Fruit fly (Drosophila melanogaster) whole organism, pupa: ENCODE results near the gene CG5382.

Experiments used
- CG10348 ChIP-seq: fragments of 200-800 bp; sonication (Bioruptor generic); IDR thresholded peaks from 2 replicates; pipeline ENCODE4 v1.3.6; 2022; ENCODE audit warnings: missing biosample characterization, missing genetic modification characterization
- CG12605 ChIP-seq: fragments of 200-800 bp; sonication (Bioruptor generic); IDR thresholded peaks from 2 replicates; pipeline ENCODE4 v1.3.6; 2022; ENCODE audit warnings: missing biosample characterization, missing genetic modification characterization
- CG13204 ChIP-seq: fragments of 200-800 bp; sonication (Bioruptor generic); optimal IDR thresholded peaks from 2 replicates; lab custom pipeline; 2018; ENCODE audit warnings: missing biosample characterization, mild to moderate bottlenecking, missing genetic modification characterization, moderate library complexity
- CG14655 ChIP-seq: fragments of 200-800 bp; sonication (Bioruptor generic); optimal IDR thresholded peaks from 3 replicates; lab custom pipeline; 2017; ENCODE audit warnings: mild to moderate bottlenecking, missing biosample characterization, missing genetic modification reagents, missing genetic modification characterization
- CG15710 ChIP-seq: fragments of 200-800 bp; sonication (Bioruptor generic); optimal IDR thresholded peaks from 2 replicates; lab custom pipeline; 2018; ENCODE audit warnings: missing biosample characterization, mild to moderate bottlenecking, missing genetic modification characterization, moderate library complexity
- CG17806 ChIP-seq: fragments of 200-800 bp; sonication (Bioruptor generic); optimal IDR thresholded peaks from 2 replicates; lab custom pipeline; 2018; ENCODE audit warnings: missing biosample characterization, mild to moderate bottlenecking, missing genetic modification characterization, moderate library complexity
- CG32121 ChIP-seq: fragments of 200-800 bp; sonication (Bioruptor generic); IDR thresholded peaks from 2 replicates; pipeline ENCODE4 v1.3.6; 2022; ENCODE audit warnings: missing biosample characterization, missing genetic modification characterization
- CG34367 ChIP-seq: fragments of 200-800 bp; sonication (Bioruptor generic); optimal IDR thresholded peaks from 2 replicates; lab custom pipeline; 2018; ENCODE audit warnings: missing biosample characterization, mild to moderate bottlenecking, missing genetic modification characterization
- CG4496 ChIP-seq: fragments of 200-800 bp; sonication (Bioruptor generic); IDR thresholded peaks from 3 replicates; pipeline ENCODE4 v1.3.6; 2022; ENCODE audit warnings: missing biosample characterization, missing genetic modification characterization
- CG8159 ChIP-seq: fragments of 200-800 bp; sonication (Bioruptor generic); optimal IDR thresholded peaks from 3 replicates; lab custom pipeline; 2018; ENCODE audit warnings: missing biosample characterization, mild to moderate bottlenecking, missing genetic modification characterization, moderate library complexity
- CG8301 ChIP-seq: fragments of 200-800 bp; sonication (Bioruptor generic); optimal IDR thresholded peaks from 2 replicates; lab custom pipeline; 2018; ENCODE audit warnings: missing biosample characterization, mild to moderate bottlenecking, missing genetic modification characterization
- CG9948 ChIP-seq: fragments of 200-800 bp; sonication (Bioruptor generic); optimal IDR thresholded peaks from 2 replicates; lab custom pipeline; 2018; ENCODE audit warnings: missing biosample characterization, mild to moderate bottlenecking, missing genetic modification characterization, moderate library complexity
- D1 ChIP-seq: fragments of 200-800 bp; sonication (Bioruptor generic); optimal IDR thresholded peaks from 2 replicates; lab custom pipeline; 2018; ENCODE audit warnings: missing biosample characterization, mild to moderate bottlenecking, missing genetic modification characterization, moderate library complexity
- EcR ChIP-seq: fragments of 200-800 bp; sonication (Bioruptor generic); optimal IDR thresholded peaks from 3 replicates; lab custom pipeline; 2019; ENCODE audit warnings: missing biosample characterization, missing genetic modification characterization, mild to moderate bottlenecking, moderate library complexity, missing genetic modification reagents
- Ets98B ChIP-seq: fragments of 200-800 bp; sonication (Bioruptor generic); IDR thresholded peaks from 2 replicates; pipeline ENCODE4 v1.3.6; 2022; ENCODE audit warnings: missing biosample characterization, missing genetic modification characterization
- Pif1A ChIP-seq: fragments of 200-800 bp; sonication (Bioruptor generic); optimal IDR thresholded peaks from 3 replicates; lab custom pipeline; 2016; ENCODE audit warnings: missing biosample characterization, missing genetic modification characterization
- Pif1B ChIP-seq: fragments of 200-800 bp; sonication (Bioruptor generic); optimal IDR thresholded peaks from 3 replicates; lab custom pipeline; 2016; ENCODE audit warnings: missing biosample characterization, missing genetic modification characterization
- Snoo ChIP-seq: fragments of 200-800 bp; sonication (Bioruptor generic); optimal IDR thresholded peaks from 3 replicates; lab custom pipeline; 2017; ENCODE audit warnings: missing biosample characterization, mild to moderate bottlenecking, missing genetic modification characterization, inconsistent platforms
- fd96Ca ChIP-seq: fragments of 200-800 bp; sonication (Bioruptor generic); IDR thresholded peaks from 3 replicates; pipeline ENCODE4 v1.3.6; 2022; ENCODE audit warnings: missing biosample characterization, missing genetic modification characterization
- gl ChIP-seq: fragments of 200-800 bp; sonication (Bioruptor generic); optimal IDR thresholded peaks from 2 replicates; lab custom pipeline; 2018; ENCODE audit warnings: missing biosample characterization, mild to moderate bottlenecking, missing genetic modification characterization
- rn ChIP-seq: fragments of 200-800 bp; sonication (Bioruptor generic); IDR thresholded peaks from 2 replicates; pipeline ENCODE4 v1.3.6; 2022; ENCODE audit warnings: missing biosample characterization, missing genetic modification characterization

CG5382 gene

DNA sequence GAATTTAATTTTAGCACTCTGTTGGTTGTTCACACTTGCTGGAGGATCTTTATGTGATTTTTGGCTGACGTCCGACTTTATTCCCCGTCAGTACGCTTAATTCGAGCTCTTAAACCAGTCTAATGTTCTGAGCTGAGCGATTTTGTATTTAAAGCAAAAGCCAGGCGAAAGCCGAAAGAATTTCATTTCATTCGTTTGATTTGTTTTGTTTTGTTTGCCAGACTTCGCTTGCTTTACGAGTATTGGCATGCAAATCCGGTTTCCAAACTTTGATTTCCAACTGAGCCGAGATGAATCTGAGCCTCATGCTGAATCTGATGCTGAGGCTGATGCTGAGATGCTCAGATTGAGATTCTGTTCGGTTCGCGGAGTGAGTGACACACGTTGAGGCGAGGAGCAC is 31.7 kb downstream of the CG5382 start, which contains the start of gene CG5391:
Gene CG5391, minus strand, starts transcription at position 101 of the 400 bp plus-strand sequence.
- TF ChIP-seq Snoo (tag; lab: Kevin White, UChicago) (no peak), fd96Ca (no peak), CG8159 (tag; lab: Kevin White, UChicago) (no peak), CG15710 (tag; lab: Kevin White, UChicago) (no peak), D1 (tag; lab: Kevin White, UChicago) (no peak), Pif1B (GFP tag; lab: Kevin White, UChicago) (no peak), CG32121 (GFP tag; lab: Robert Waterston, UW) (no peak), CG13204 (GFP tag; lab: Kevin White, UChicago) (no peak), CG12605 (GFP tag; lab: Robert Waterston, UW) (no peak)
- TF ChIP-seq, all 21 proteins: peak for 0

DNA sequence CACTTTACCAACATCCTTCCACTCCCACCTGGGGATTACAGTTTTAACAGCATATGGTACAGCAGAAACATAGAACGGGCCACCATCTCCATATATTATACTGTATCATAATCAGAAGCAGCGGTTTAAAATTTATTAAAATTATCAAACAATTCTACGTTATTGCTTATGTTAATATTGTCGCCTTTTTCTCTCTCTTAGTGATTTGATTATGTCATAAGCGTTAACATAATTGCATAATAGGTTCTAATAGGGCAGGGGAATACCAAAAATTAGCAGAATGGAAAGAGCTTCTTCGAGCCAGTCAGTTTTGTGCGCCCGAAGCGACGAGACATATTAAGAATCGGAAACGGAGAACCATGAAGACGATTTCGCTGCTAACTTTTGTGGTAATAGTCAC is 34.1 kb downstream of the CG5382 start, which contains the start of gene CG13862:
Gene CG13862, plus strand, starts transcription at position 301 of the 400 bp plus-strand sequence.
- no peak for TF ChIP-seq gl
- TF ChIP-seq CG34367 (tag; lab: Kevin White, UChicago): no peak
- TF ChIP-seq CG32121 (GFP tag; lab: Robert Waterston, UW): no peak
- no peak for TF ChIP-seq CG4496 (GFP tag; lab: Robert Waterston, UW)
- no peak for TF ChIP-seq Pif1B (GFP tag; lab: Kevin White, UChicago)
- no peak for TF ChIP-seq EcR (GFP tag; lab: Kevin White, UChicago)
- TF ChIP-seq Ets98B (GFP tag; lab: Robert Waterston, UW): no peak
- no peak for TF ChIP-seq rn (GFP tag; lab: Robert Waterston, UW)
- no peak for TF ChIP-seq Pif1A (GFP tag; lab: Kevin White, UChicago)
- TF ChIP-seq CG10348 (GFP tag; lab: Robert Waterston, UW): no peak
- TF ChIP-seq CG15710 (tag; lab: Kevin White, UChicago): no peak
- TF ChIP-seq CG8159 (tag; lab: Kevin White, UChicago): no peak
- no peak for TF ChIP-seq CG14655

DNA sequence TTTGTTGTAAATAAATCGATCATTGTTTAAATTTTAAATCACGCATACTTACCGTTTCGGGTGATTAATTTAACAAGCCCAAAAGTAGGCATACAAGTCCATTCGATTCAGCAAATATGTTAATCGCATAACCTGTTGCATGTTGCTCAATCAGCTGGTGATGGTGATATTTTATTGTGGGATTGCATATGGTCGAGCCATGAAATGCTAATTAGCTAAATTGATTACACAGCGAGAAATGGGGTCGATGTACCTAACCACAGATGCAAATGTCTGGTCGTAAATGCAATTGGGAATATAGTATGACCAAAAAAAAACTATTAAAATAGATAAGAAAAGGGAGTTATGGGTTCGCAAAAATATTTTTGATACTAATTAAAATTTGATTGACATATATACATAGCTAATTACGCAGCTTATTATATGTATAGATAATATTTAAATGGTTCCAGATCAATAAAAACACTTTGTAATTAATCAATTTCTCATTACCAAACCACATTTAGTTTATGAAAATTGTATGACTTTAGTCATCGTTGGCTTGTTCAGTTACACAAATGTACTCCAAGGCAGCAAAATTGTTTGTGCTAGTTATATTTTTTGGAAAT is 35.2 kb downstream of the CG5382 start, which contains the start of gene CG33721:
Gene CG33721, plus strand, starts transcription at position 558 of the 608 bp plus-strand sequence.
- TF ChIP-seq CG13204 (GFP tag; lab: Kevin White, UChicago) (no peak), Ets98B (GFP tag; lab: Robert Waterston, UW) (no peak), CG4496 (GFP tag; lab: Robert Waterston, UW) (no peak), D1 (tag; lab: Kevin White, UChicago) (no peak), CG17806 (tag; lab: Kevin White, UChicago) (no peak), CG8159 (tag; lab: Kevin White, UChicago) (no peak), CG12605 (GFP tag; lab: Robert Waterston, UW) (no peak)

DNA sequence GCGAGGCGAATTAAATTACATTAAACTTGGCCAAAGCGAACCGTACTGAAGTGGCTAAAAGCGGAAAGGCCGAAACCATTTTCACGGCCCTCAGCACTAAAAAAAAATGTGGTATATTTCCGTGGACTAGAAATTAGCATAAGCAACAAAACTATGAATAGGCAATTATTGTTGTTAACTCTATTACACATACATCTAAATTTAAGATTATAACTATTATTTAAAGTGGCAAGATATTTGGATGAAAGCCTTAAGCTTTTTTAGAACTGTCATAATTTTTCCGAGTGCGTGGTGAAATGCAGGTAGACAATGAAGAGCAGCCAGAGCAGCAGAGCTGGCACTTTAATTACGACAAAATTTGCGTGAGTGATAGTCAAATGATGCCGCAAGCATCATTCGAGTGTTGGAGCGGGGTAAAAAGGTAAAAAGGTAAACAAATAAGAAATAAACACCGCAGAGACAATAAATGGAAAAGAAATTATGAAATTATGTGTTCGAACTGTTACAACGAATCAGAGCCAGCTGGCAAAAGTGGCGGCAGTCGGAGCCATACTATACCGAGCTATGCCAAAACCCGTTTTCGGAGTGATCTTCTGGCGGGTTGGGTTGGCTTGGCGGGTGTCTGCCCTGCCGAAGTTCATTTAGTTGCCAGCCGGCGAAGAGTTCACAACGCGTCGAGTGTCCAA is 37.0 kb downstream of the CG5382 start, which contains the start of gene CG7080:
Gene CG7080, plus strand, starts transcription at position 636 of the 686 bp plus-strand sequence.
- TF ChIP-seq Pif1B (GFP tag; lab: Kevin White, UChicago) (no peak), CG12605 (GFP tag; lab: Robert Waterston, UW) (no peak), CG14655 (peak; percentile 14), CG34367 (tag; lab: Kevin White, UChicago) (no peak), CG4496 (GFP tag; lab: Robert Waterston, UW) (no peak), CG17806 (tag; lab: Kevin White, UChicago) (no peak), CG13204 (GFP tag; lab: Kevin White, UChicago) (no peak), EcR (GFP tag; lab: Kevin White, UChicago) (no peak), gl (no peak), CG8159 (tag; lab: Kevin White, UChicago) (peak; percentile 25), D1 (tag; lab: Kevin White, UChicago) (no peak), CG15710 (tag; lab: Kevin White, UChicago) (no peak), Snoo (tag; lab: Kevin White, UChicago) (no peak), Pif1A (GFP tag; lab: Kevin White, UChicago) (peak; percentile 12), Ets98B (GFP tag; lab: Robert Waterston, UW) (no peak), fd96Ca (no peak), CG9948 (tag; lab: Kevin White, UChicago) (no peak)

DNA sequence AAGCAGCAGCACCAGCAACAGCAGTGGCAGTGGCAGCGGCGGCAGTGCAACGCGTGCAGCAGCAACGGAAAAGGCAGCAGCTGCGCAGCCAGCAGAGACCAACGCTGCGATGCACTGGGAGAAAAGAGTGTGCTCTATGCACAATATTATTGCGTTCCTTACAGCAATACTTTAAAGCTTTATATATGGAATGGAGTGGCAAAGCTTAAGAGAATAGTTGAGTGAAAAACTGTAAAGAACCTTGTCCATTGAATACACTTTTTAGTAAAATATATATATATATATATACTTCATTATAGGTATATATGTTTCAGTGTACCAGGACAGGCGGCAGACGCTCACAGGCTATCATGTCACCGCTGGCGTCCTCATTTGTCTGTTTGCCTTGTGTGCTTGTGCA is 41.0 kb downstream of the CG5382 start:
- TF ChIP-seq Ets98B (GFP tag; lab: Robert Waterston, UW) (peak; percentile 27; the same call in 1 of the 2 replicates), gl (no peak), CG17806 (tag; lab: Kevin White, UChicago) (peak; percentile 79), CG9948 (tag; lab: Kevin White, UChicago) (peak; percentile 78), CG12605 (GFP tag; lab: Robert Waterston, UW) (peak; percentile 15; the same call in 1 of the 2 replicates), CG10348 (GFP tag; lab: Robert Waterston, UW) (no peak), CG13204 (GFP tag; lab: Kevin White, UChicago) (peak; percentile 56), rn (GFP tag; lab: Robert Waterston, UW) (no peak), fd96Ca (peak; percentile 64; the same call in 2 of the 3 replicates), CG34367 (tag; lab: Kevin White, UChicago) (peak; percentile 63), CG14655 (peak; percentile 81), EcR (GFP tag; lab: Kevin White, UChicago) (no peak), CG8159 (tag; lab: Kevin White, UChicago) (peak; percentile 83), CG8301 (tag; lab: Kevin White, UChicago) (peak; percentile 59), D1 (tag; lab: Kevin White, UChicago) (no peak), CG15710 (tag; lab: Kevin White, UChicago) (peak; percentile 76), Pif1A (GFP tag; lab: Kevin White, UChicago) (no peak), CG4496 (GFP tag; lab: Robert Waterston, UW) (peak; percentile 68; the same call in 2 of the 3 replicates), Snoo (tag; lab: Kevin White, UChicago) (peak; percentile 46), Pif1B (GFP tag; lab: Kevin White, UChicago) (peak; percentile 7), CG32121 (GFP tag; lab: Robert Waterston, UW) (peak; percentile 55; the same call in 1 of the 2 replicates)
